Fruit fly (Drosophila melanogaster) whole organism, embryonic: Measurements from ENCODE around the gene mRpS10.

ENCODE experiments used
- Bgb ChIP-seq: fragments of 200-800 bp; sonication (Bioruptor generic); IDR thresholded peaks from 2 replicates; pipeline ENCODE4 v1.3.6; 2022; ENCODE audit warnings: missing biosample characterization, missing genetic modification characterization; ENCODE audit not compliant: partially characterized antibody
- BtbVII ChIP-seq: fragments of 200-800 bp; sonication (Bioruptor generic); optimal IDR thresholded peaks from 3 replicates; lab custom pipeline; 2017; ENCODE audit warnings: missing biosample characterization, mild to moderate bottlenecking, missing genetic modification characterization
- CG10366 ChIP-seq: fragments of 200-800 bp; sonication (Bioruptor generic); IDR thresholded peaks from 2 replicates; pipeline ENCODE4 v1.3.6; 2022; ENCODE audit warnings: missing biosample characterization, missing genetic modification characterization
- CG10543 ChIP-seq: fragments of 200-800 bp; sonication (Bioruptor generic); optimal IDR thresholded peaks from 3 replicates; lab custom pipeline; 2017; ENCODE audit warnings: missing biosample characterization, mild to moderate bottlenecking, missing genetic modification characterization, moderate library complexity
- CG12391 ChIP-seq: fragments of 200-800 bp; sonication (Bioruptor generic); optimal IDR thresholded peaks from 3 replicates; lab custom pipeline; 2018; ENCODE audit warnings: missing biosample characterization, mild to moderate bottlenecking, missing genetic modification characterization, moderate library complexity
- CG14860 ChIP-seq: fragments of 200-800 bp; sonication (Bioruptor generic); IDR thresholded peaks from 3 replicates; pipeline ENCODE4 v1.3.6; 2022; ENCODE audit warnings: missing biosample characterization, missing genetic modification characterization; ENCODE audit not compliant: partially characterized antibody
- CG17568 ChIP-seq: fragments of 200-800 bp; sonication (Bioruptor generic); optimal IDR thresholded peaks from 2 replicates; lab custom pipeline; 2018; ENCODE audit warnings: missing biosample characterization, mild to moderate bottlenecking, missing genetic modification characterization, moderate library complexity
- CG17802 ChIP-seq: fragments of 200-800 bp; sonication (Bioruptor generic); optimal IDR thresholded peaks from 2 replicates; lab custom pipeline; 2018; ENCODE audit warnings: missing biosample characterization, mild to moderate bottlenecking, missing genetic modification characterization, moderate library complexity
- CG1832 ChIP-seq: fragments of 200-800 bp; sonication (Bioruptor generic); optimal IDR thresholded peaks from 2 replicates; lab custom pipeline; 2017; ENCODE audit warnings: missing biosample characterization, mild to moderate bottlenecking, missing genetic modification characterization, inconsistent platforms
- CG3065 ChIP-seq: fragments of 200-800 bp; sonication (Bioruptor generic); optimal IDR thresholded peaks from 2 replicates; lab custom pipeline; 2016; ENCODE audit warnings: missing biosample characterization, missing genetic modification characterization
- CG34422 ChIP-seq: fragments of 200-800 bp; sonication (Bioruptor generic); IDR thresholded peaks from 3 replicates; pipeline ENCODE4 v1.3.6; 2022; ENCODE audit warnings: missing biosample characterization, missing genetic modification characterization
- CG43689 ChIP-seq: fragments of 200-800 bp; sonication (Bioruptor generic); IDR thresholded peaks from 2 replicates; pipeline ENCODE4 v1.3.6; 2022; ENCODE audit warnings: missing biosample characterization, missing genetic modification characterization
- CG4617 ChIP-seq: fragments of 200-800 bp; sonication (Bioruptor generic); optimal IDR thresholded peaks from 3 replicates; lab custom pipeline; 2016; ENCODE audit warnings: missing biosample characterization, missing genetic modification characterization, borderline replicate concordance
- CG7928 ChIP-seq: fragments of 200-800 bp; sonication (Bioruptor generic); optimal IDR thresholded peaks from 2 replicates; lab custom pipeline; 2017; ENCODE audit warnings: missing biosample characterization, mild to moderate bottlenecking, missing genetic modification characterization
- CG8924 ChIP-seq: fragments of 200-800 bp; optimal IDR thresholded peaks from 3 replicates; lab custom pipeline; 2019; ENCODE audit warnings: missing biosample characterization, mild to moderate bottlenecking, missing genetic modification characterization, moderate library complexity
- CG9817 ChIP-seq: fragments of 200-800 bp; sonication (Bioruptor generic); optimal IDR thresholded peaks from 2 replicates; lab custom pipeline; 2018; ENCODE audit warnings: missing biosample characterization, mild to moderate bottlenecking, missing genetic modification characterization, moderate library complexity
- CG9876 ChIP-seq: fragments of 200-800 bp; sonication (Bioruptor generic); optimal IDR thresholded peaks from 2 replicates; lab custom pipeline; 2016; ENCODE audit warnings: missing biosample characterization, missing genetic modification characterization
- Dad ChIP-seq: fragments of 200-800 bp; sonication (Bioruptor generic); optimal IDR thresholded peaks from 3 replicates; lab custom pipeline; 2016; ENCODE audit warnings: missing biosample characterization, missing genetic modification characterization
- Dll ChIP-seq: fragments of 200-800 bp; sonication (Bioruptor generic); IDR thresholded peaks from 4 replicates; pipeline ENCODE4 v1.3.6; 2022; ENCODE audit warnings: missing biosample characterization, missing genetic modification characterization; ENCODE audit not compliant: partially characterized antibody
- ERR ChIP-seq: fragments of 200-800 bp; sonication (Bioruptor generic); optimal IDR thresholded peaks from 2 replicates; lab custom pipeline; 2016; ENCODE audit warnings: missing biosample characterization, missing genetic modification characterization
- Ets97D ChIP-seq: fragments of 200-800 bp; sonication (Bioruptor generic); optimal IDR thresholded peaks from 3 replicates; lab custom pipeline; 2016; ENCODE audit warnings: missing biosample characterization, missing genetic modification characterization
- Gug ChIP-seq: fragments of 200-800 bp; sonication (Bioruptor generic); IDR thresholded peaks from 4 replicates; pipeline ENCODE4 v1.3.6; 2022; ENCODE audit warnings: missing biosample characterization, missing genetic modification characterization
- HLH54F ChIP-seq: fragments of 200-800 bp; sonication (Bioruptor generic); optimal IDR thresholded peaks from 3 replicates; lab custom pipeline; 2016; ENCODE audit warnings: missing biosample characterization, missing genetic modification characterization
- Max ChIP-seq: fragments of 200-800 bp; sonication (Bioruptor generic); optimal IDR thresholded peaks from 2 replicates; lab custom pipeline; 2016; ENCODE audit warnings: missing biosample characterization, mild to moderate bottlenecking, missing genetic modification characterization
- Side ChIP-seq: fragments of 200-800 bp; sonication (Bioruptor generic); optimal IDR thresholded peaks from 2 replicates; lab custom pipeline; 2016; ENCODE audit warnings: missing biosample characterization, missing genetic modification characterization
- YL-1 ChIP-seq: fragments of 200-800 bp; sonication (Bioruptor generic); optimal IDR thresholded peaks from 3 replicates; lab custom pipeline; 2017; ENCODE audit warnings: missing biosample characterization, mild to moderate bottlenecking, missing genetic modification characterization
- ato ChIP-seq: fragments of 200-800 bp; sonication (Bioruptor generic); IDR thresholded peaks from 2 replicates; pipeline ENCODE4 v1.3.6; 2022; ENCODE audit warnings: missing biosample characterization, missing genetic modification characterization; ENCODE audit not compliant: partially characterized antibody
- bigmax ChIP-seq: fragments of 200-800 bp; sonication (Bioruptor generic); optimal IDR thresholded peaks from 2 replicates; lab custom pipeline; 2018; ENCODE audit warnings: missing biosample characterization, mild to moderate bottlenecking, missing genetic modification characterization
- ci ChIP-seq: fragments of 200-800 bp; sonication (Bioruptor generic); IDR thresholded peaks from 3 replicates; pipeline ENCODE4 v1.3.6; 2022; ENCODE audit warnings: missing biosample characterization, missing genetic modification characterization
- ems ChIP-seq: fragments of 200-800 bp; sonication (Bioruptor generic); optimal IDR thresholded peaks from 3 replicates; lab custom pipeline; 2016; ENCODE audit warnings: missing biosample characterization, missing genetic modification characterization
- eyg ChIP-seq: fragments of 200-800 bp; sonication (Bioruptor generic); optimal IDR thresholded peaks from 3 replicates; lab custom pipeline; 2016; ENCODE audit warnings: missing biosample characterization, missing genetic modification characterization
- ftz-f1 ChIP-seq: fragments of 200-800 bp; sonication (Bioruptor generic); optimal IDR thresholded peaks from 2 replicates; lab custom pipeline; 2016; ENCODE audit warnings: missing biosample characterization, missing genetic modification characterization
- hth ChIP-seq: fragments of >200 bp; optimal IDR thresholded peaks from 2 replicates; lab custom pipeline; 2017; ENCODE audit warnings: inconsistent platforms
- insv ChIP-seq, 2 experiments: fragments of 200-800 bp; sonication (Bioruptor generic); optimal IDR thresholded peaks; 3 replicates each; lab custom pipeline; 2016 to 2018; ENCODE audit warnings: missing biosample characterization in 2 of 2, missing genetic modification characterization in 2 of 2
- kah ChIP-seq: fragments of 200-800 bp; sonication (Bioruptor generic); optimal IDR thresholded peaks from 2 replicates; lab custom pipeline; 2018; ENCODE audit warnings: missing biosample characterization, mild to moderate bottlenecking, missing genetic modification characterization
- lmd ChIP-seq: fragments of 200-800 bp; sonication (Bioruptor generic); IDR thresholded peaks from 2 replicates; pipeline ENCODE4 v1.3.6; 2022; ENCODE audit warnings: missing biosample characterization, missing genetic modification characterization
- mld ChIP-seq: fragments of 200-800 bp; sonication (Bioruptor generic); IDR thresholded peaks from 3 replicates; pipeline ENCODE4 v1.3.6; 2022; ENCODE audit warnings: missing biosample characterization, missing genetic modification characterization; ENCODE audit not compliant: partially characterized antibody
- nau ChIP-seq: fragments of 200-800 bp; sonication (Bioruptor generic); optimal IDR thresholded peaks from 3 replicates; lab custom pipeline; 2017; ENCODE audit warnings: missing biosample characterization, mild to moderate bottlenecking, missing genetic modification characterization, missing genetic modification reagents
- odd ChIP-seq: fragments of 200-800 bp; sonication (Bioruptor generic); optimal IDR thresholded peaks from 2 replicates; lab custom pipeline; 2017; ENCODE audit warnings: missing biosample characterization, mild to moderate bottlenecking, missing genetic modification characterization
- org-1 ChIP-seq: fragments of 200-800 bp; sonication (Bioruptor generic); optimal IDR thresholded peaks from 2 replicates; lab custom pipeline; 2017; ENCODE audit warnings: missing biosample characterization, missing genetic modification characterization
- ranshi ChIP-seq: fragments of 200-800 bp; sonication (Bioruptor generic); IDR thresholded peaks from 2 replicates; pipeline ENCODE4 v1.3.6; 2022; ENCODE audit warnings: missing biosample characterization, missing genetic modification characterization
- sens-2 ChIP-seq: fragments of 200-800 bp; sonication (Bioruptor generic); IDR thresholded peaks from 2 replicates; pipeline ENCODE4 v1.3.6; 2022; ENCODE audit warnings: missing biosample characterization, missing genetic modification characterization
- slbo ChIP-seq: fragments of 200-800 bp; sonication (Bioruptor generic); IDR thresholded peaks from 2 replicates; pipeline ENCODE4 v1.3.6; 2022; ENCODE audit warnings: missing biosample characterization, missing genetic modification characterization
- sna ChIP-seq: fragments of 200-800 bp; sonication (Bioruptor generic); IDR thresholded peaks from 2 replicates; pipeline ENCODE4 v1.3.6; 2022; ENCODE audit warnings: missing biosample characterization, missing genetic modification characterization; ENCODE audit not compliant: partially characterized antibody
- trem ChIP-seq: fragments of 200-800 bp; optimal IDR thresholded peaks from 3 replicates; lab custom pipeline; 2019; ENCODE audit warnings: missing biosample characterization, mild to moderate bottlenecking, missing genetic modification characterization, moderate library complexity
- vfl ChIP-seq: fragments of 200-800 bp; sonication (Bioruptor generic); optimal IDR thresholded peaks from 2 replicates; lab custom pipeline; 2016; ENCODE audit warnings: missing biosample characterization, missing genetic modification characterization
- vnd ChIP-seq: fragments of 200-800 bp; sonication (Bioruptor generic); IDR thresholded peaks from 3 replicates; pipeline ENCODE4 v1.3.6; 2022; ENCODE audit warnings: missing biosample characterization, missing genetic modification characterization; ENCODE audit not compliant: partially characterized antibody
- zfh1 ChIP-seq: fragments of 200-800 bp; sonication (Bioruptor generic); IDR thresholded peaks from 3 replicates; pipeline ENCODE4 v1.3.6; 2022; ENCODE audit warnings: missing biosample characterization, missing genetic modification characterization

The mRpS10 gene

DNA sequence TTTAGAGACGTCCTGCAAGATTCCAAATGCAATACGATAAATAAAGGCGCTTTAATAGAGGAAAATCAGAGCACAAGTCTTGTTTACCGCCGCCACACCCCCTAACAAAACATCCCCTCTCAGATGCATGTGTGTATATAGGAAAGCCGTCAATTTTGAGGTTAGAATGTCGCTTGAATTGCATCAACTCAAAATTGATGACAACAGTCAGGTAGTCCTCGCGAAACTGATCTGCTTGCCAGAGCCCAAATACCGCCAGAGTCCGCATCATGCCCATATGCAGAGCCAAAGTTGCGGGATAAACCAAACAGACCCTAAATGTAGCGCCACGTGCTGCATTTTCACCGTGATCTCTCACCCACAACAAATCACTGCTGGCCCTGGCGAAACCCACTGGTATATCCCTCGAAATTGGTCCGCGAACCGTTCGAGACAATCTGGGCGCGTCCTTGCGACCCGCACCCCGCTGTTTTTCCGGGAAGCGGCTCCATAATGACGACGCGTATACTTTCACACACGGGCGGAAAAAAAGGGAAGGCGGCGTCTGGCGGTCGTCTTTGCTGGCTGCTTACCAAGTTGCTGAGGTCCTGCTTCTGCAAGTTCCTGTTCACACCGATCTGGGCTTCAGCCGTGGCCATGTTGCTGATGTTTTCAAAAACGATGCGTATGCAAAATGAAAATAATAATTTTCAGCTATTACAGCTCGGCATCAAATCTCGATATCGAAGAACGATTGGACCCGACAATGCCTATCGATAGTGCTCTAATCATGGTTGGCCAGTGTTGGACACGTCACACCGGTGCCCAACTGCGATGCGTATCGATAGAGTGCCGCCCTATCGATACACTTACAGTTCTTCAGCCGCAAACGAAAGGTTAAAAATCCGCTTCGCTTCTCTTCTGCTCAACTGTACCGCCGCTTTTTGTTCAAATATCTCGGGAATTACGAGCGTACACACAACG, 33.5 kb downstream of the mRpS10 start, which contains the start of the genes eIF2gamma and Set (continued):
- peak; percentile 95 for TF ChIP-seq bigmax (GFP tag; lab: Kevin White, UChicago)
- TF ChIP-seq odd (GFP tag; lab: Kevin White, UChicago): no peak
- TF ChIP-seq slbo (GFP tag; lab: Robert Waterston, UW): peak; percentile 72
- TF ChIP-seq CG9817 (tag; lab: Kevin White, UChicago): peak; percentile 22
- TF ChIP-seq mld: peak; percentile 99
- TF ChIP-seq CG14860 (GFP tag; lab: Robert Waterston, UW): peak; percentile 96
- TF ChIP-seq lmd (GFP tag; lab: Robert Waterston, UW): peak; percentile 16; the same call in 1 of the 2 replicates
- 0 out of 2 replicates have a peak, but pooled peaks have one; percentile 5 for TF ChIP-seq sens-2
- peak; percentile 99 for TF ChIP-seq Bgb (GFP tag; lab: Robert Waterston, UW)
- TF ChIP-seq CG1832: no peak
- TF ChIP-seq YL-1 (GFP tag; lab: Kevin White, UChicago): peak; percentile 51
- peak; percentile 96 for TF ChIP-seq vnd (GFP tag; lab: Robert Waterston, UW)
- TF ChIP-seq zfh1 (GFP tag; lab: Robert Waterston, UW): no peak
- TF ChIP-seq BtbVII: no peak
- TF ChIP-seq Dll (GFP tag; lab: Robert Waterston, UW): peak; percentile 91
- peak; percentile 29 for TF ChIP-seq CG10543 (GFP tag; lab: Kevin White, UChicago)
- 0 out of 3 replicates have a peak, but pooled peaks have one; percentile 55 for TF ChIP-seq ci (GFP tag; lab: Robert Waterston, UW)
- TF ChIP-seq CG12391 (tag; lab: Kevin White, UChicago): peak; percentile 22
- TF ChIP-seq nau (GFP tag; lab: Kevin White, UChicago): no peak
- 0 out of 2 replicates have a peak, but pooled peaks have one; percentile 28 for TF ChIP-seq CG10366 (GFP tag; lab: Robert Waterston, UW)
- peak; percentile 29 for TF ChIP-seq HLH54F (GFP tag; lab: Kevin White, UChicago)
- peak; percentile 31 for TF ChIP-seq Side (GFP tag; lab: Kevin White, UChicago)
- peak; percentile 57 for TF ChIP-seq CG4617 (GFP tag; lab: Kevin White, UChicago)
- peak; percentile 7 for TF ChIP-seq CG7928 (GFP tag; lab: Kevin White, UChicago)
- TF ChIP-seq hth (lab: Kevin White, UChicago): no peak
- TF ChIP-seq insv (GFP tag; optimal IDR thresholded peaks at IDR 0.05; lab: Kevin White, UChicago): peak in 1 of 2 experiments; percentile 4
- TF ChIP-seq ranshi: peak; percentile 54; the same call in 1 of the 2 replicates
- TF ChIP-seq CG17568 (GFP tag; lab: Kevin White, UChicago): no peak
- TF ChIP-seq CG34422 (GFP tag; lab: Robert Waterston, UW): peak; percentile 78
- peak; percentile 60 for TF ChIP-seq ERR (GFP tag; lab: Kevin White, UChicago)
- TF ChIP-seq kah (GFP tag; lab: Kevin White, UChicago): no peak
- TF ChIP-seq Gug (GFP tag; lab: Robert Waterston, UW): peak; percentile 58; the same call in 1 of the 4 replicates
- peak; percentile 74 for TF ChIP-seq trem
- TF ChIP-seq ato (GFP tag; lab: Robert Waterston, UW): peak; percentile 99
- peak; percentile 60 for TF ChIP-seq Max (GFP tag; lab: Kevin White, UChicago)
- no peak for TF ChIP-seq CG43689 (GFP tag; lab: Robert Waterston, UW)
- peak; percentile 19 for TF ChIP-seq eyg (GFP tag; lab: Kevin White, UChicago)
- peak; percentile 17 for TF ChIP-seq ems (GFP tag; lab: Kevin White, UChicago)
- peak; percentile 44 for TF ChIP-seq Dad (GFP tag; lab: Kevin White, UChicago)
- TF ChIP-seq org-1 (GFP tag; lab: Kevin White, UChicago): no peak
- peak; percentile 54 for TF ChIP-seq ftz-f1
- TF ChIP-seq CG9876 (GFP tag; lab: Kevin White, UChicago): no peak
- peak; percentile 35 for TF ChIP-seq vfl (GFP tag; lab: Kevin White, UChicago)
- TF ChIP-seq Ets97D: peak; percentile 77
- peak; percentile 30 for TF ChIP-seq CG3065
- TF ChIP-seq sna: peak; percentile 88
- peak; percentile 24 for TF ChIP-seq CG17802
- TF ChIP-seq CG8924 (tag; lab: Kevin White, UChicago): peak; percentile 2
